Worm (Caenorhabditis elegans) whole organism, early embryonic: Measurements from ENCODE around the gene tbc-12.

Experiments
- B0310.2 ChIP-seq: sonication (generic microtip); optimal IDR thresholded peaks from 2 replicates; lab custom pipeline; 2016; ENCODE audit warnings: mild to moderate bottlenecking, missing genetic modification characterization, missing compliant biosample characterization
- F13C5.2 ChIP-seq: sonication (generic microtip); optimal IDR thresholded peaks from 2 replicates; lab custom pipeline; 2017; ENCODE audit warnings: mild to moderate bottlenecking, missing genetic modification characterization, inconsistent platforms, missing compliant biosample characterization
- ama-1 ChIP-seq: fragments of 150-350 bp; optimal IDR thresholded peaks from 2 replicates; lab custom pipeline; 2014
- ceh-36 ChIP-seq: sonication (generic microtip); optimal IDR thresholded peaks from 2 replicates; lab custom pipeline; 2016; ENCODE audit warnings: missing genetic modification characterization, inconsistent platforms, missing compliant biosample characterization
- ets-7 ChIP-seq: sonication (generic microtip); optimal IDR thresholded peaks from 2 replicates; lab custom pipeline; 2016; ENCODE audit warnings: missing genotype, missing genetic modification characterization, missing compliant biosample characterization
- flt-1 ChIP-seq: fragments of 200-800 bp; sonication (Bioruptor generic); IDR thresholded peaks from 2 replicates; pipeline ENCODE4 v1.3.6; 2022; ENCODE audit warnings: missing genetic modification characterization, missing compliant biosample characterization
- hmbx-1 ChIP-seq: sonication (generic microtip); optimal IDR thresholded peaks from 2 replicates; lab custom pipeline; 2016; ENCODE audit warnings: mild to moderate bottlenecking, missing genetic modification characterization, missing compliant biosample characterization
- hnd-1 ChIP-seq: sonication (generic microtip); optimal IDR thresholded peaks from 2 replicates; lab custom pipeline; 2016; ENCODE audit warnings: missing genetic modification characterization, missing compliant biosample characterization
- pes-1 ChIP-seq: fragments of 200-800 bp; sonication (Bioruptor generic); IDR thresholded peaks from 2 replicates; pipeline ENCODE4 v1.3.6; 2022; ENCODE audit warnings: missing genetic modification reagents, missing genetic modification characterization, missing compliant biosample characterization
- scrt-1 ChIP-seq: fragments of 200-800 bp; sonication (Bioruptor generic); IDR thresholded peaks from 2 replicates; pipeline ENCODE4 v1.3.6; 2022; ENCODE audit warnings: missing genetic modification characterization, missing compliant biosample characterization
- sea-1 ChIP-seq: fragments of 200-800 bp; sonication (Bioruptor generic); conservative IDR thresholded peaks from 2 replicates; pipeline ENCODE4 v1.3.6; 2022; ENCODE audit warnings: missing genetic modification characterization, missing compliant biosample characterization
- tbx-11 ChIP-seq: fragments of 200-800 bp; sonication (Bioruptor generic); IDR thresholded peaks from 2 replicates; pipeline ENCODE4 v1.3.6; 2022; ENCODE audit warnings: missing genetic modification characterization, missing compliant biosample characterization
- tbx-37 ChIP-seq: fragments of 200-800 bp; sonication (Bioruptor generic); conservative IDR thresholded peaks from 2 replicates; pipeline ENCODE4 v1.3.6; 2022; ENCODE audit warnings: missing genetic modification reagents, missing genetic modification characterization, missing compliant biosample characterization
- tra-4 ChIP-seq: sonication (generic microtip); optimal IDR thresholded peaks from 2 replicates; lab custom pipeline; 2017; ENCODE audit warnings: missing genetic modification characterization, missing compliant biosample characterization

- no peak for TF ChIP-seq hmbx-1 (tag; lab: Kevin White, UChicago)
- TF ChIP-seq tbx-11 (GFP tag; lab: Robert Waterston, UW), result no peak
- TF ChIP-seq tra-4 (tag; lab: Kevin White, UChicago), result no peak
- no peak for TF ChIP-seq pes-1 (GFP tag; lab: Robert Waterston, UW)
- no peak for TF ChIP-seq ceh-36 (tag; lab: Kevin White, UChicago)
- no peak for TF ChIP-seq flt-1 (GFP tag; lab: Robert Waterston, UW)
- TF ChIP-seq ama-1 (lab: Kevin White, UChicago), result no peak
- no peak for TF ChIP-seq tbx-37 (GFP tag; lab: Robert Waterston, UW)
- TF ChIP-seq hnd-1 (tag; lab: Kevin White, UChicago), result no peak
- no peak for TF ChIP-seq F13C5.2 (tag; lab: Kevin White, UChicago)
- TF ChIP-seq B0310.2 (tag; lab: Kevin White, UChicago), result no peak
- TF ChIP-seq ets-7 (tag; lab: Kevin White, UChicago), result no peak
- TF ChIP-seq scrt-1, result no peak
- no peak for TF ChIP-seq sea-1 (GFP tag; lab: Robert Waterston, UW)
Measured at ce11 chrX:2482622-2483021, 49.6 kb downstream of the tbc-12 start, which contains the start of gene K02E10.6.
